Worm (Caenorhabditis elegans) whole organism, L1 larva: ENCODE measurements around the gene B0310.6.

Experiments used
- C04F5.9 ChIP-seq: sonication (generic microtip); optimal IDR thresholded peaks from 2 replicates; lab custom pipeline; 2016; ENCODE audit warnings: missing genetic modification characterization, missing compliant biosample characterization
- C34B4.2 ChIP-seq: sonication (generic microtip); optimal IDR thresholded peaks from 2 replicates; lab custom pipeline; 2017; ENCODE audit warnings: mild to moderate bottlenecking, missing genetic modification characterization, missing compliant biosample characterization
- aly-2 ChIP-seq: fragments of 150-350 bp; optimal IDR thresholded peaks from 2 replicates; lab custom pipeline; 2014; ENCODE audit warnings: missing biosample characterization, missing genetic modification characterization
- blmp-1 ChIP-seq: fragments of 150-350 bp; optimal IDR thresholded peaks from 2 replicates; lab custom pipeline; 2014; ENCODE audit warnings: missing biosample characterization, missing genetic modification characterization
- ceh-63 ChIP-seq: fragments of 200-800 bp; sonication (Bioruptor generic); optimal IDR thresholded peaks from 2 replicates; lab custom pipeline; 2018; ENCODE audit warnings: mild to moderate bottlenecking, missing genetic modification characterization, missing compliant biosample characterization
- ceh-8 ChIP-seq: fragments of 200-800 bp; sonication (Bioruptor generic); optimal IDR thresholded peaks from 2 replicates; lab custom pipeline; 2018; ENCODE audit warnings: mild to moderate bottlenecking, missing genetic modification characterization, moderate library complexity, missing compliant biosample characterization
- ceh-88 ChIP-seq: fragments of 200-800 bp; sonication (Bioruptor generic); IDR thresholded peaks from 2 replicates; pipeline ENCODE4 v1.3.6; 2022; ENCODE audit warnings: missing genetic modification characterization, missing compliant biosample characterization
- dpl-1 ChIP-seq, 3 experiments: fragments of 150-350 bp in 2 of 3; sonication (generic microtip) in 1 of 3; optimal IDR thresholded peaks; 2 replicates each; lab custom pipeline; 2014 to 2017; ENCODE audit warnings: missing biosample characterization in 3 of 3, missing genetic modification characterization in 3 of 3, missing genetic modification reagents in 3 of 3
- dsc-1 ChIP-seq: sonication (generic microtip); optimal IDR thresholded peaks from 2 replicates; lab custom pipeline; 2016; ENCODE audit warnings: mild to moderate bottlenecking, missing genetic modification characterization, missing compliant biosample characterization
- efl-1 ChIP-seq, 4 experiments: fragments of 150-350 bp; optimal IDR thresholded peaks in 3 of 4; peaks in 1 of 4; 1 replicate in 1 of 4; 2 replicates in 3 of 4; lab custom pipeline; 2014; ENCODE audit warnings: missing biosample characterization in 2 of 4, missing genetic modification characterization in 2 of 4, missing genetic modification reagents in 2 of 4
- egl-27 ChIP-seq, 2 experiments: fragments of 150-350 bp in 1 of 2; sonication (generic microtip); optimal IDR thresholded peaks; 3 replicates each; lab custom pipeline; 2017 to 2018; ENCODE audit warnings: missing biosample characterization in 2 of 2, missing genetic modification characterization in 2 of 2, missing genetic modification reagents in 2 of 2
- elt-3 ChIP-seq, 6 experiments: fragments of 150-350 bp in 1 of 6; sonication (generic microtip); optimal IDR thresholded peaks; 2 replicates each; lab custom pipeline; 2017 to 2018; ENCODE audit warnings: missing biosample characterization in 6 of 6, missing genetic modification characterization in 6 of 6, inconsistent platforms in 1 of 6
- fkh-4 ChIP-seq: sonication (generic microtip); optimal IDR thresholded peaks from 2 replicates; lab custom pipeline; 2016; ENCODE audit warnings: missing compliant biosample characterization, missing genetic modification characterization, borderline replicate concordance
- fkh-8 ChIP-seq: sonication (generic microtip); optimal IDR thresholded peaks from 2 replicates; lab custom pipeline; 2016; ENCODE audit warnings: mild to moderate bottlenecking, missing genetic modification characterization, missing compliant biosample characterization
- fos-1 ChIP-seq: fragments of 150-350 bp; optimal IDR thresholded peaks from 2 replicates; lab custom pipeline; 2014; ENCODE audit warnings: missing biosample characterization, missing genetic modification characterization
- grh-1 ChIP-seq: fragments of 200-800 bp; sonication (Bioruptor generic); IDR thresholded peaks from 2 replicates; pipeline ENCODE4 v1.3.6; 2022; ENCODE audit warnings: missing genetic modification reagents, missing genetic modification characterization, missing compliant biosample characterization
- hpl-2 ChIP-seq: fragments of 150-350 bp; optimal IDR thresholded peaks from 2 replicates; lab custom pipeline; 2014; ENCODE audit warnings: missing biosample characterization, missing genetic modification reagents, missing genetic modification characterization
- jun-1 ChIP-seq: fragments of 150-350 bp; optimal IDR thresholded peaks from 2 replicates; lab custom pipeline; 2014; ENCODE audit warnings: missing biosample characterization, missing genetic modification reagents, missing genetic modification characterization
- lin-14 ChIP-seq: fragments of 200-800 bp; sonication (Bioruptor generic); optimal IDR thresholded peaks from 2 replicates; lab custom pipeline; 2018; ENCODE audit warnings: mild to moderate bottlenecking, missing genetic modification characterization, moderate library complexity, missing compliant biosample characterization
- lin-15B ChIP-seq: fragments of 150-350 bp; sonication (generic microtip); optimal IDR thresholded peaks from 3 replicates; lab custom pipeline; 2014; ENCODE audit warnings: missing biosample characterization, missing genetic modification characterization
- lin-39 ChIP-seq: fragments of 150-350 bp; optimal IDR thresholded peaks from 2 replicates; lab custom pipeline; 2014; ENCODE audit warnings: missing biosample characterization, missing genetic modification reagents, missing genetic modification characterization
- lsy-2 ChIP-seq, 2 experiments: fragments of 150-350 bp; optimal IDR thresholded peaks; 2 replicates each; lab custom pipeline; 2014; ENCODE audit warnings: missing biosample characterization in 2 of 2, missing genetic modification characterization in 2 of 2
- mab-9 ChIP-seq: fragments of 200-800 bp; sonication (Bioruptor generic); IDR thresholded peaks from 2 replicates; pipeline ENCODE4 v1.3.6; 2022; ENCODE audit warnings: missing genetic modification reagents, missing genetic modification characterization, missing compliant biosample characterization
- mdl-1 ChIP-seq, 2 experiments: fragments of 150-350 bp; optimal IDR thresholded peaks; 2 replicates each; lab custom pipeline; 2014 to 2017; ENCODE audit warnings: missing biosample characterization in 2 of 2, missing genetic modification characterization in 2 of 2, inconsistent platforms in 1 of 2
- mep-1 ChIP-seq: fragments of 150-350 bp; optimal IDR thresholded peaks from 2 replicates; lab custom pipeline; 2014; ENCODE audit warnings: missing biosample characterization, missing genetic modification characterization
- nhr-11 ChIP-seq: fragments of 150-350 bp; optimal IDR thresholded peaks from 2 replicates; lab custom pipeline; 2014; ENCODE audit warnings: missing biosample characterization, missing genetic modification characterization
- nhr-12 ChIP-seq: sonication (generic microtip); optimal IDR thresholded peaks from 2 replicates; lab custom pipeline; 2017; ENCODE audit warnings: missing biosample characterization, missing genetic modification characterization
- nhr-20 ChIP-seq: sonication (generic microtip); optimal IDR thresholded peaks from 2 replicates; lab custom pipeline; 2016; ENCODE audit warnings: mild to moderate bottlenecking, missing genetic modification characterization, missing compliant biosample characterization
- nhr-237 ChIP-seq: fragments of 150-350 bp; optimal IDR thresholded peaks from 2 replicates; lab custom pipeline; 2014; ENCODE audit warnings: missing biosample characterization, missing genetic modification characterization
- nhr-47 ChIP-seq: sonication (generic microtip); optimal IDR thresholded peaks from 2 replicates; lab custom pipeline; 2016; ENCODE audit warnings: mild to moderate bottlenecking, missing genetic modification characterization, moderate library complexity, missing compliant biosample characterization
- nhr-71 ChIP-seq: sonication (generic microtip); optimal IDR thresholded peaks from 2 replicates; lab custom pipeline; 2016; ENCODE audit warnings: mild to moderate bottlenecking, missing genetic modification characterization, moderate library complexity, missing compliant biosample characterization
- nhr-76 ChIP-seq: sonication (generic microtip); optimal IDR thresholded peaks from 2 replicates; lab custom pipeline; 2017; ENCODE audit warnings: missing biosample characterization, missing genetic modification characterization
- nhr-85 ChIP-seq: sonication (generic microtip); peaks from one replicate; lab custom pipeline; 2016; ENCODE audit warnings: missing genetic modification characterization, inconsistent platforms, missing compliant biosample characterization
- pax-3 ChIP-seq: fragments of 200-800 bp; sonication (Bioruptor generic); optimal IDR thresholded peaks from 2 replicates; lab custom pipeline; 2018; ENCODE audit warnings: mild to moderate bottlenecking, missing genetic modification characterization, moderate library complexity, missing compliant biosample characterization
- rnt-1 ChIP-seq: sonication (generic microtip); optimal IDR thresholded peaks from 2 replicates; lab custom pipeline; 2016; ENCODE audit warnings: mild to moderate bottlenecking, missing genetic modification characterization, moderate library complexity, missing compliant biosample characterization
- snpc-4 ChIP-seq: fragments of 150-350 bp; optimal IDR thresholded peaks from 2 replicates; lab custom pipeline; 2014; ENCODE audit warnings: missing biosample characterization, missing genetic modification characterization
- sup-37 ChIP-seq: fragments of 200-800 bp; sonication (Bioruptor generic); optimal IDR thresholded peaks from 2 replicates; lab custom pipeline; 2018; ENCODE audit warnings: mild to moderate bottlenecking, missing genetic modification characterization, missing compliant biosample characterization
- swsn-7 ChIP-seq: sonication (generic microtip); optimal IDR thresholded peaks from 2 replicates; lab custom pipeline; 2016; ENCODE audit warnings: missing genetic modification characterization, missing compliant biosample characterization
- tlp-1 ChIP-seq: fragments of 150-350 bp; optimal IDR thresholded peaks from 2 replicates; lab custom pipeline; 2014; ENCODE audit warnings: missing biosample characterization, missing genetic modification characterization
- unc-62 ChIP-seq: fragments of 150-350 bp; optimal IDR thresholded peaks from 2 replicates; lab custom pipeline; 2014; ENCODE audit warnings: missing biosample characterization, missing genetic modification reagents, missing genetic modification characterization
- zip-4 ChIP-seq: fragments of 200-800 bp; sonication (Bioruptor generic); optimal IDR thresholded peaks from 2 replicates; lab custom pipeline; 2018; ENCODE audit warnings: mild to moderate bottlenecking, missing genetic modification characterization, moderate library complexity, missing compliant biosample characterization

The B0310.6 gene

DNA sequence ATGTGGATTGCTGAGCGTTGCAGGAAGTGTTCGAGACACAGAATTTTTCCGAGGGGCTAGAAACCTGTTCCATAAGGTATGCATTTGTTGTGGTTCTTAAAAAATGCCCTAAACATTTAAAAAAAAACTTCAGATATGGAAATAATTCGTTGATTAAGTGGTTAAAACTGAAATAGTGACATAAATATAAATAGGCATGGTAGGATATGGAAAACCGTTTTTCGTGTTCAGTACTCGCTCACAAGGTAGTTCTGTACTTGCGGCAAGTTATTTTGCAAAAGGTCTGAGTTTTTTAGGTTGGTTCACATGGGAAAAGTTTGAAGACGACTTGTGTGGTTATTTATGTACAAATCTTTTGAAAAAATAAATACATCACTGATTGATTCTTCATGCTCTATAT, 9.9 kb downstream of the B0310.6 start, which contains the start of gene B0310.3:
Gene B0310.3 (minus strand): TSS at position 101 of the 400 bp plus-strand sequence.
- TF ChIP-seq lin-39 (no peak), C04F5.9 (no peak), swsn-7 (tag; lab: Kevin White, UChicago) (no peak), nhr-20 (no peak), aly-2 (tag; lab: Kevin White, UChicago) (no peak), blmp-1 (tag; lab: Kevin White, UChicago) (no peak), fkh-4 (tag; lab: Kevin White, UChicago) (no peak), zip-4 (no peak), nhr-237 (tag; lab: Kevin White, UChicago) (no peak), snpc-4 (tag; lab: Kevin White, UChicago) (no peak), dpl-1 (GFP tag; optimal IDR thresholded peaks at IDR 0.05; lab: Kevin White, UChicago) (no peak), nhr-12 (tag; lab: Kevin White, UChicago) (no peak), mab-9 (GFP tag; lab: Robert Waterston, UW) (no peak), nhr-71 (tag; lab: Kevin White, UChicago) (no peak), ceh-88 (GFP tag; lab: Robert Waterston, UW) (no peak), mdl-1 (tag; optimal IDR thresholded peaks at IDR 0.05; lab: Kevin White, UChicago) (no peak), grh-1 (GFP tag; lab: Robert Waterston, UW) (no peak), lin-15B (tag; lab: Kevin White, UChicago) (no peak), fos-1 (tag; lab: Kevin White, UChicago) (no peak)

- TF ChIP-seq fkh-8: peak; percentile 63
- no peak for TF ChIP-seq efl-1 (optimal IDR thresholded peaks at IDR 0.05; lab: Kevin White, UChicago)
- no peak for TF ChIP-seq efl-1 (GFP tag; optimal IDR thresholded peaks at IDR 0.05 in 1 of 2; lab: Kevin White, UChicago)
- peak; percentile 32 for TF ChIP-seq dsc-1 (tag; lab: Kevin White, UChicago)
These were observed 16.8 kb downstream of the B0310.6 start for ce11 chrX:514023-514422.

DNA sequence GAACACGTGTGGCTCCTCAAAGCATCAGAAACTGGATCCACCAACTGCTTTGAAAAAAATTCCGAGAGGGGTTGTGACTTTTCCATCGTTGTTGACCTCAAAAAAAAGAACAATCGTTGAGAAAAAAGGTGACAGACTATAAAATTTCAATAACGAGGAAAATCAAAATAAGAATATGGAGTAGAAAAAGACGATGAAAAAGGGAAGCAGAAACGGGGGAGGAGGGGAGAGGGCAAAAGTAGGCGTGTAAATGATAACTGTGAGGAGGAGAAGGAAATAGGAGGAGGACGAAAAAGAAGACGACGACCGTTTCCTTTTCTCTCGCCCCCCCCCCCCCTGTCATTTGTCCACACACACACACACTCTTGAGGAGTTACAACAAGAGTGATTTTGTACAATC, 24.0 kb downstream of the B0310.6 start, which contains the start of gene B0310.2:
Gene B0310.2 (minus strand): TSS at position 101 of the 400 bp plus-strand sequence.
- TF ChIP-seq nhr-85 (tag; lab: Kevin White, UChicago) (peak; percentile 48), blmp-1 (tag; lab: Kevin White, UChicago) (peak; percentile 10), tlp-1 (tag; lab: Kevin White, UChicago) (no peak), ceh-63 (GFP tag; lab: Kevin White, UChicago) (no peak), elt-3 (tag; optimal IDR thresholded peaks at IDR 0.05; lab: Kevin White, UChicago) (peak in 1 of 6 experiments; percentile 28)

ce11 chrX:505014-505413, 25.8 kb downstream of the B0310.6 start:
- TF ChIP-seq hpl-2 (GFP tag; lab: Kevin White, UChicago) (no peak), sup-37 (GFP tag; lab: Kevin White, UChicago) (no peak), lsy-2 (tag; optimal IDR thresholded peaks at IDR 0.05; lab: Kevin White, UChicago) (peak in 1 of 2 experiments; percentile 6), nhr-11 (tag; lab: Kevin White, UChicago) (no peak), blmp-1 (tag; lab: Kevin White, UChicago) (peak; percentile 18), elt-3 (tag; optimal IDR thresholded peaks at IDR 0.05; lab: Kevin White, UChicago) (peak in 1 of 6 experiments; percentile 0), efl-1 (optimal IDR thresholded peaks at IDR 0.05; lab: Kevin White, UChicago) (no peak), efl-1 (GFP tag; optimal IDR thresholded peaks at IDR 0.05 in 1 of 2; lab: Kevin White, UChicago) (peak in 1 of 2 experiments; percentile 28)

ce11 chrX:504046-504843, 26.6 kb downstream of the B0310.6 start:
- TF ChIP-seq lin-14 (GFP tag; lab: Kevin White, UChicago): peak; percentile 40
- TF ChIP-seq dsc-1 (tag; lab: Kevin White, UChicago): no peak
- TF ChIP-seq unc-62: no peak
- TF ChIP-seq jun-1 (tag; lab: Kevin White, UChicago): no peak
- TF ChIP-seq dpl-1 (GFP tag; optimal IDR thresholded peaks at IDR 0.05; lab: Kevin White, UChicago): no peak
- TF ChIP-seq egl-27 (tag; optimal IDR thresholded peaks at IDR 0.05; lab: Kevin White, UChicago): no peak
- TF ChIP-seq mab-9 (GFP tag; lab: Robert Waterston, UW): no peak
- TF ChIP-seq rnt-1 (tag; lab: Kevin White, UChicago): peak; percentile 36
- TF ChIP-seq nhr-12 (tag; lab: Kevin White, UChicago): no peak
- no peak for TF ChIP-seq C34B4.2 (tag; lab: Kevin White, UChicago)
- TF ChIP-seq nhr-47 (tag; lab: Kevin White, UChicago): no peak
- no peak for TF ChIP-seq mep-1 (tag; lab: Kevin White, UChicago)
- no peak for TF ChIP-seq lin-39
- TF ChIP-seq sup-37 (GFP tag; lab: Kevin White, UChicago): no peak
- no peak for TF ChIP-seq nhr-76
- TF ChIP-seq pax-3 (tag; lab: Kevin White, UChicago): no peak
- no peak for TF ChIP-seq lin-15B (tag; lab: Kevin White, UChicago)
- no peak for TF ChIP-seq ceh-8 (GFP tag; lab: Kevin White, UChicago)
